Fruit fly (Drosophila melanogaster) S2 (cell line): ENCODE data around the gene CG3335.

ENCODE experiments used
- CG8478 ChIP-seq: fragments of >200 bp; optimal IDR thresholded peaks from 2 replicates; lab custom pipeline; 2018
- CTCF ChIP-seq, 2 experiments: fragments of >200 bp; optimal IDR thresholded peaks; 2 replicates each; lab custom pipeline; 2018

DNA sequence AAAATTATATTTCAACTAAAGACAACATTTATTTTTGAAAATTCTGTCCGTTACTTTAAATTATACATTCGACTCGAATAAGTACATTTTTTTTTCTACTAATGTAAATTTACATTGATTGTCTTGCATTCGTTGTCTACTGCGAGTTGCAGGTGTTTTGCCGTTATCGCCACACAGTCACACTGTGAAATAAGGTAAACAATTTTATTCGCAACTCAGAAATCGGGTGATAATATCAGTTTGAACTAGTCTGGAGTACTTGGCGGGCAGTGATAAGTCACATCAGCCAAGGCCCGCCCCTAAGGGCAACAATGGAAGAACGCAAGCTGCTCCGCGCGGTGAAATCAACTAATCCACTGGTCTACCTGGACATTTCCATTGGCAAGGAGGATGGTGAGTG, 5.9 kb downstream of the CG3335 start:
- peak in 1 of 2 experiments; percentile 15 for TF ChIP-seq CTCF (optimal IDR thresholded peaks at IDR 0.05; lab: Kevin White, UChicago)
- TF ChIP-seq CG8478 = no peak
